Worm (Caenorhabditis elegans) whole organism, L1 larva: ENCODE measurements around the gene F37C12.10.

Source experiments
- C04F5.9 ChIP-seq: sonication (generic microtip); optimal IDR thresholded peaks from 2 replicates; lab custom pipeline; 2016; ENCODE audit warnings: missing genetic modification characterization, missing compliant biosample characterization
- C16A3.4 ChIP-seq: fragments of 150-350 bp; optimal IDR thresholded peaks from 2 replicates; lab custom pipeline; 2014; ENCODE audit warnings: missing biosample characterization, missing genetic modification characterization
- F16B12.6 ChIP-seq: fragments of 150-350 bp; optimal IDR thresholded peaks from 2 replicates; lab custom pipeline; 2014; ENCODE audit warnings: missing biosample characterization, missing genetic modification characterization
- Y116A8C.19 ChIP-seq: sonication (generic microtip); optimal IDR thresholded peaks from 2 replicates; lab custom pipeline; 2016; ENCODE audit warnings: missing compliant biosample characterization, missing genetic modification characterization, borderline replicate concordance
- aha-1 ChIP-seq: fragments of 150-350 bp; optimal IDR thresholded peaks from 2 replicates; lab custom pipeline; 2014; ENCODE audit warnings: missing biosample characterization, missing genetic modification characterization
- alr-1 ChIP-seq: fragments of 200-800 bp; sonication (Bioruptor generic); optimal IDR thresholded peaks from 2 replicates; lab custom pipeline; 2018; ENCODE audit warnings: borderline replicate concordance, mild to moderate bottlenecking, missing genetic modification characterization, missing compliant biosample characterization
- ama-1 ChIP-seq: fragments of 150-350 bp; optimal IDR thresholded peaks from 2 replicates; lab custom pipeline; 2014
- ceh-8 ChIP-seq: fragments of 200-800 bp; sonication (Bioruptor generic); optimal IDR thresholded peaks from 2 replicates; lab custom pipeline; 2018; ENCODE audit warnings: mild to moderate bottlenecking, missing genetic modification characterization, moderate library complexity, missing compliant biosample characterization
- ceh-90 ChIP-seq: sonication (generic microtip); optimal IDR thresholded peaks from 2 replicates; lab custom pipeline; 2016; ENCODE audit warnings: missing genetic modification characterization, missing compliant biosample characterization
- dpl-1 ChIP-seq, 3 experiments: fragments of 150-350 bp in 2 of 3; sonication (generic microtip) in 1 of 3; optimal IDR thresholded peaks; 2 replicates each; lab custom pipeline; 2014 to 2017; ENCODE audit warnings: missing biosample characterization in 3 of 3, missing genetic modification characterization in 3 of 3, missing genetic modification reagents in 3 of 3
- dsc-1 ChIP-seq: sonication (generic microtip); optimal IDR thresholded peaks from 2 replicates; lab custom pipeline; 2016; ENCODE audit warnings: mild to moderate bottlenecking, missing genetic modification characterization, missing compliant biosample characterization
- efl-1 ChIP-seq, 4 experiments: fragments of 150-350 bp; optimal IDR thresholded peaks in 3 of 4; peaks in 1 of 4; 1 replicate in 1 of 4; 2 replicates in 3 of 4; lab custom pipeline; 2014; ENCODE audit warnings: missing biosample characterization in 2 of 4, missing genetic modification characterization in 2 of 4, missing genetic modification reagents in 2 of 4
- egl-27 ChIP-seq, 2 experiments: fragments of 150-350 bp in 1 of 2; sonication (generic microtip); optimal IDR thresholded peaks; 3 replicates each; lab custom pipeline; 2017 to 2018; ENCODE audit warnings: missing biosample characterization in 2 of 2, missing genetic modification characterization in 2 of 2, missing genetic modification reagents in 2 of 2
- elt-3 ChIP-seq, 6 experiments: fragments of 150-350 bp in 1 of 6; sonication (generic microtip); optimal IDR thresholded peaks; 2 replicates each; lab custom pipeline; 2017 to 2018; ENCODE audit warnings: missing biosample characterization in 6 of 6, missing genetic modification characterization in 6 of 6, inconsistent platforms in 1 of 6
- ets-5 ChIP-seq: fragments of 200-800 bp; sonication (Bioruptor generic); IDR thresholded peaks from 2 replicates; pipeline ENCODE4 v1.3.6; 2022; ENCODE audit warnings: missing genetic modification characterization, missing compliant biosample characterization
- fkh-10 ChIP-seq: sonication (generic microtip); optimal IDR thresholded peaks from 2 replicates; lab custom pipeline; 2017; ENCODE audit warnings: missing biosample characterization, missing genetic modification reagents, missing genetic modification characterization
- fkh-4 ChIP-seq: sonication (generic microtip); optimal IDR thresholded peaks from 2 replicates; lab custom pipeline; 2016; ENCODE audit warnings: missing compliant biosample characterization, missing genetic modification characterization, borderline replicate concordance
- fos-1 ChIP-seq: fragments of 150-350 bp; optimal IDR thresholded peaks from 2 replicates; lab custom pipeline; 2014; ENCODE audit warnings: missing biosample characterization, missing genetic modification characterization
- grh-1 ChIP-seq: fragments of 200-800 bp; sonication (Bioruptor generic); IDR thresholded peaks from 2 replicates; pipeline ENCODE4 v1.3.6; 2022; ENCODE audit warnings: missing genetic modification reagents, missing genetic modification characterization, missing compliant biosample characterization
- hlh-4 ChIP-seq: sonication (generic microtip); optimal IDR thresholded peaks from 2 replicates; lab custom pipeline; 2016; ENCODE audit warnings: mild to moderate bottlenecking, missing genetic modification characterization, missing compliant biosample characterization
- hpl-2 ChIP-seq: fragments of 150-350 bp; optimal IDR thresholded peaks from 2 replicates; lab custom pipeline; 2014; ENCODE audit warnings: missing biosample characterization, missing genetic modification reagents, missing genetic modification characterization
- irx-1 ChIP-seq: sonication (generic microtip); optimal IDR thresholded peaks from 2 replicates; lab custom pipeline; 2016; ENCODE audit warnings: missing genetic modification characterization, missing compliant biosample characterization
- jun-1 ChIP-seq: fragments of 150-350 bp; optimal IDR thresholded peaks from 2 replicates; lab custom pipeline; 2014; ENCODE audit warnings: missing biosample characterization, missing genetic modification reagents, missing genetic modification characterization
- lin-13 ChIP-seq: fragments of 150-350 bp; optimal IDR thresholded peaks from 2 replicates; lab custom pipeline; 2014; ENCODE audit warnings: missing biosample characterization, missing genetic modification reagents, missing genetic modification characterization
- lin-15B ChIP-seq: fragments of 150-350 bp; sonication (generic microtip); optimal IDR thresholded peaks from 3 replicates; lab custom pipeline; 2014; ENCODE audit warnings: missing biosample characterization, missing genetic modification characterization
- lin-35 ChIP-seq, 2 experiments: fragments of 150-350 bp; optimal IDR thresholded peaks; 2 replicates each; lab custom pipeline; 2014; ENCODE audit warnings: missing biosample characterization in 2 of 2, missing genetic modification characterization in 2 of 2, missing genetic modification reagents in 2 of 2
- lin-39 ChIP-seq: fragments of 150-350 bp; optimal IDR thresholded peaks from 2 replicates; lab custom pipeline; 2014; ENCODE audit warnings: missing biosample characterization, missing genetic modification reagents, missing genetic modification characterization
- lir-3 ChIP-seq: sonication (generic microtip); optimal IDR thresholded peaks from 2 replicates; lab custom pipeline; 2016; ENCODE audit warnings: mild to moderate bottlenecking, missing genetic modification characterization, moderate library complexity, missing compliant biosample characterization; ENCODE audit not compliant: poor library complexity
- mdl-1 ChIP-seq, 2 experiments: fragments of 150-350 bp; optimal IDR thresholded peaks; 2 replicates each; lab custom pipeline; 2014 to 2017; ENCODE audit warnings: missing biosample characterization in 2 of 2, missing genetic modification characterization in 2 of 2, inconsistent platforms in 1 of 2
- mef-2 ChIP-seq: fragments of 150-350 bp; optimal IDR thresholded peaks from 2 replicates; lab custom pipeline; 2014; ENCODE audit warnings: missing biosample characterization, missing genetic modification characterization
- mep-1 ChIP-seq: fragments of 150-350 bp; optimal IDR thresholded peaks from 2 replicates; lab custom pipeline; 2014; ENCODE audit warnings: missing biosample characterization, missing genetic modification characterization
- nhr-11 ChIP-seq: fragments of 150-350 bp; optimal IDR thresholded peaks from 2 replicates; lab custom pipeline; 2014; ENCODE audit warnings: missing biosample characterization, missing genetic modification characterization
- nhr-237 ChIP-seq: fragments of 150-350 bp; optimal IDR thresholded peaks from 2 replicates; lab custom pipeline; 2014; ENCODE audit warnings: missing biosample characterization, missing genetic modification characterization
- nhr-28 ChIP-seq: fragments of 150-350 bp; optimal IDR thresholded peaks from 2 replicates; lab custom pipeline; 2014; ENCODE audit warnings: missing biosample characterization, missing genetic modification characterization
- nhr-77 ChIP-seq: fragments of 150-350 bp; optimal IDR thresholded peaks from 2 replicates; lab custom pipeline; 2014; ENCODE audit warnings: missing biosample characterization, missing genetic modification characterization
- nhr-84 ChIP-seq: sonication (generic microtip); optimal IDR thresholded peaks from 2 replicates; lab custom pipeline; 2017; ENCODE audit warnings: missing biosample characterization, missing genetic modification characterization
- nhr-85 ChIP-seq: sonication (generic microtip); peaks from one replicate; lab custom pipeline; 2016; ENCODE audit warnings: missing genetic modification characterization, inconsistent platforms, missing compliant biosample characterization
- nhr-90 ChIP-seq: sonication (generic microtip); optimal IDR thresholded peaks from 2 replicates; lab custom pipeline; 2016; ENCODE audit warnings: mild to moderate bottlenecking, missing genetic modification characterization, missing compliant biosample characterization; ENCODE audit not compliant: poor library complexity
- pag-3 ChIP-seq: sonication (generic microtip); optimal IDR thresholded peaks from 2 replicates; lab custom pipeline; 2017; ENCODE audit warnings: missing genetic modification characterization, mild to moderate bottlenecking, missing compliant biosample characterization, antibody characterized with exemption, borderline replicate concordance; ENCODE audit not compliant: insufficient read depth
- pax-3 ChIP-seq: fragments of 200-800 bp; sonication (Bioruptor generic); optimal IDR thresholded peaks from 2 replicates; lab custom pipeline; 2018; ENCODE audit warnings: mild to moderate bottlenecking, missing genetic modification characterization, moderate library complexity, missing compliant biosample characterization
- sptf-1 ChIP-seq: fragments of 150-350 bp; optimal IDR thresholded peaks from 2 replicates; lab custom pipeline; 2014; ENCODE audit warnings: missing biosample characterization, missing genetic modification characterization
- swsn-7 ChIP-seq: sonication (generic microtip); optimal IDR thresholded peaks from 2 replicates; lab custom pipeline; 2016; ENCODE audit warnings: missing genetic modification characterization, missing compliant biosample characterization
- tbx-2 ChIP-seq: sonication (generic microtip); optimal IDR thresholded peaks from 2 replicates; lab custom pipeline; 2016; ENCODE audit warnings: missing genetic modification characterization, missing compliant biosample characterization
- tlp-1 ChIP-seq: fragments of 150-350 bp; optimal IDR thresholded peaks from 2 replicates; lab custom pipeline; 2014; ENCODE audit warnings: missing biosample characterization, missing genetic modification characterization
- unc-130 ChIP-seq: fragments of 150-350 bp; optimal IDR thresholded peaks from 2 replicates; lab custom pipeline; 2017; ENCODE audit warnings: missing biosample characterization, missing genetic modification characterization, inconsistent platforms
- unc-30 ChIP-seq: sonication (generic microtip); optimal IDR thresholded peaks from 2 replicates; lab custom pipeline; 2017; ENCODE audit warnings: missing biosample characterization, missing genetic modification characterization
- unc-62 ChIP-seq: fragments of 150-350 bp; optimal IDR thresholded peaks from 2 replicates; lab custom pipeline; 2014; ENCODE audit warnings: missing biosample characterization, missing genetic modification reagents, missing genetic modification characterization
- unc-86 ChIP-seq: sonication (generic microtip); optimal IDR thresholded peaks from 2 replicates; lab custom pipeline; 2016; ENCODE audit warnings: missing genetic modification characterization, missing compliant biosample characterization
- xbp-1 ChIP-seq: sonication (generic microtip); optimal IDR thresholded peaks from 2 replicates; lab custom pipeline; 2016; ENCODE audit warnings: missing genetic modification characterization, missing compliant biosample characterization
- zag-1 ChIP-seq: fragments of 150-350 bp; optimal IDR thresholded peaks from 2 replicates; lab custom pipeline; 2014; ENCODE audit warnings: missing biosample characterization, missing genetic modification characterization
- ztf-11 ChIP-seq, 2 experiments: sonication (generic microtip); optimal IDR thresholded peaks; 2 replicates each; lab custom pipeline; 2016 to 2017; ENCODE audit warnings: missing genetic modification characterization in 2 of 2, missing biosample characterization in 1 of 2, missing compliant biosample characterization in 1 of 2

F37C12.10 gene

ce11 chrIII:7166664-7167567, 21.3 kb downstream of the F37C12.10 start (continued):
- TF ChIP-seq mdl-1 (tag; optimal IDR thresholded peaks at IDR 0.05; lab: Kevin White, UChicago) (peak in 1 of 2 experiments; percentile 40), ceh-8 (no peak), irx-1 (tag; lab: Kevin White, UChicago) (no peak), hpl-2 (GFP tag; lab: Kevin White, UChicago) (no peak), ztf-11 (tag; optimal IDR thresholded peaks at IDR 0.05; lab: Kevin White, UChicago) (no peak), pax-3 (tag; lab: Kevin White, UChicago) (no peak), nhr-85 (tag; lab: Kevin White, UChicago) (peak; percentile 30), unc-30 (tag; lab: Kevin White, UChicago) (no peak), unc-130 (tag; lab: Kevin White, UChicago) (no peak), C04F5.9 (no peak), nhr-11 (tag; lab: Kevin White, UChicago) (no peak), ama-1 (lab: Kevin White, UChicago) (no peak), aha-1 (tag; lab: Kevin White, UChicago) (no peak), sptf-1 (no peak), egl-27 (tag; optimal IDR thresholded peaks at IDR 0.05; lab: Kevin White, UChicago) (peak in 1 of 2 experiments; percentile 46), ceh-90 (no peak), ets-5 (GFP tag; lab: Robert Waterston, UW) (no peak), lin-35 (GFP tag; optimal IDR thresholded peaks at IDR 0.05; lab: Kevin White, UChicago) (peak; percentile 10 to 61), efl-1 (optimal IDR thresholded peaks at IDR 0.05; lab: Kevin White, UChicago) (peak; percentile 61), efl-1 (GFP tag; optimal IDR thresholded peaks at IDR 0.05 in 1 of 2; lab: Kevin White, UChicago) (peak in 1 of 2 experiments; percentile 38), nhr-77 (tag; lab: Kevin White, UChicago) (peak; percentile 45), dsc-1 (tag; lab: Kevin White, UChicago) (no peak), lir-3 (tag; lab: Kevin White, UChicago) (no peak), nhr-84 (tag; lab: Kevin White, UChicago) (no peak), xbp-1 (tag; lab: Kevin White, UChicago) (peak; percentile 24), unc-86 (peak; percentile 14), mep-1 (peak; percentile 82), mef-2 (tag; lab: Kevin White, UChicago) (no peak), lin-39 (tag; lab: Kevin White, UChicago) (no peak), dpl-1 (GFP tag; optimal IDR thresholded peaks at IDR 0.05; lab: Kevin White, UChicago) (peak in 2 of 3 experiments; percentile 16 to 49), fkh-10 (no peak), unc-62 (GFP tag; lab: Kevin White, UChicago) (no peak), lin-15B (tag; lab: Kevin White, UChicago) (no peak), jun-1 (tag; lab: Kevin White, UChicago) (no peak), tbx-2 (tag; lab: Kevin White, UChicago) (peak; percentile 36), grh-1 (no peak), nhr-90 (tag; lab: Kevin White, UChicago) (no peak), fos-1 (no peak), swsn-7 (tag; lab: Kevin White, UChicago) (peak; percentile 32), hlh-4 (no peak), alr-1 (tag; lab: Kevin White, UChicago) (no peak), zag-1 (no peak), fkh-4 (tag; lab: Kevin White, UChicago) (no peak), nhr-28 (tag; lab: Kevin White, UChicago) (no peak), elt-3 (tag; optimal IDR thresholded peaks at IDR 0.05; lab: Kevin White, UChicago) (peak in 1 of 6 experiments; percentile 14), pag-3 (tag; lab: Kevin White, UChicago) (no peak), C16A3.4 (tag; lab: Kevin White, UChicago) (no peak), nhr-237 (tag; lab: Kevin White, UChicago) (peak; percentile 8), tlp-1 (tag; lab: Kevin White, UChicago) (no peak), lin-13 (GFP tag; lab: Kevin White, UChicago) (no peak), F16B12.6 (tag; lab: Kevin White, UChicago) (peak; percentile 23), Y116A8C.19 (tag; lab: Kevin White, UChicago) (no peak)
